Worm (Caenorhabditis elegans): Measurements from ENCODE around the gene Y76B12C.9.
A peak's percentile ranks its signal among the peaks of the same experiment; 100 is the strongest.

The Y76B12C.9 gene

DNA sequence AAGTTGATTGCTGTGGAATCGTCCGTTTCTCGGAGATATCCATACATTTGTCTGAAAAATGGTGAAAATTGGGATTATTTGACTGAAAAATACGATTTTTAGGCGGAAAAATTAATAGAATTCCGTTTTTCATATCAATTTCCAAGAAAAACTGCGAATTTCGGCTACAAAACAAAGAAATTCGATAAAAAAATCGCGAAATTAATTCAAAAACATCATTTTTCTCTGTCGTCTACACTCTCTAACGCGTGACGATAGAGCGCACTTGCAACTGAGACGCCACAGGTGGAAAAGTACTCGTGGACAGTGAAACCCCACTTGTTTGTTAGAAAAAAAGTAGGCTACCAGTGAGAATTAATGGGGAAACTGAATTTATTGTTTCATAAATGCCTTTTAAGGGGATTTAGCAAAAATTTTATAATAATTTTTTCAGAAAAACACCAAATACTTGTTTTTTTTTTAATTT lies 3.9 kb downstream of the Y76B12C.9 start, which contains the start of gene cpsf-1 (continued):
- TF ChIP-seq fkh-6 (tag; optimal IDR thresholded peaks at IDR 0.05) (peak; percentile 62), hlh-13 (GFP tag; optimal IDR thresholded peaks at IDR 0.05) (no peak), ceh-2 (tag; optimal IDR thresholded peaks at IDR 0.05) (peak; percentile 84), ceh-6 (GFP tag; optimal IDR thresholded peaks at IDR 0.05) (no peak), hlh-15 (tag; optimal IDR thresholded peaks at IDR 0.05) (peak; percentile 5), C08G9.2 (tag; optimal IDR thresholded peaks at IDR 0.05) (peak; percentile 91), nhr-11 (tag; optimal IDR thresholded peaks at IDR 0.05) (no peak), tbx-7 (tag; optimal IDR thresholded peaks at IDR 0.05) (peak; percentile 80), ama-1 (optimal IDR thresholded peaks at IDR 0.05) (no peak), rnt-1 (tag; optimal IDR thresholded peaks at IDR 0.05) (peak; percentile 83), elt-4 (tag; optimal IDR thresholded peaks at IDR 0.05) (no peak), pat-9 (tag; optimal IDR thresholded peaks at IDR 0.05) (no peak), ceh-34 (tag; optimal IDR thresholded peaks at IDR 0.05) (peak; percentile 65), dmd-4 (tag; optimal IDR thresholded peaks at IDR 0.05; ENCODE audit: borderline replicate concordance) (peak; percentile 69), lim-6 (tag; optimal IDR thresholded peaks at IDR 0.05) (peak; percentile 80), unc-42 (tag; optimal IDR thresholded peaks at IDR 0.05) (peak; percentile 76), ceh-22 (tag; optimal IDR thresholded peaks at IDR 0.05) (no peak), C38D4.7 (GFP tag; optimal IDR thresholded peaks at IDR 0.05) (no peak), unc-55 (GFP tag; optimal IDR thresholded peaks at IDR 0.05) (peak; percentile 50), elt-2 (tag; optimal IDR thresholded peaks at IDR 0.05) (peak; percentile 73), ref-2 (tag; optimal IDR thresholded peaks at IDR 0.05) (no peak), fkh-10 (GFP tag; optimal IDR thresholded peaks at IDR 0.05) (no peak), ttx-3 (tag; optimal IDR thresholded peaks at IDR 0.05) (peak; percentile 45), ztf-16 (tag; optimal IDR thresholded peaks at IDR 0.05) (peak; percentile 59), F13H6.1 (tag; optimal IDR thresholded peaks at IDR 0.05) (peak; percentile 78), pros-1 (tag; optimal IDR thresholded peaks at IDR 0.05) (no peak)

DNA sequence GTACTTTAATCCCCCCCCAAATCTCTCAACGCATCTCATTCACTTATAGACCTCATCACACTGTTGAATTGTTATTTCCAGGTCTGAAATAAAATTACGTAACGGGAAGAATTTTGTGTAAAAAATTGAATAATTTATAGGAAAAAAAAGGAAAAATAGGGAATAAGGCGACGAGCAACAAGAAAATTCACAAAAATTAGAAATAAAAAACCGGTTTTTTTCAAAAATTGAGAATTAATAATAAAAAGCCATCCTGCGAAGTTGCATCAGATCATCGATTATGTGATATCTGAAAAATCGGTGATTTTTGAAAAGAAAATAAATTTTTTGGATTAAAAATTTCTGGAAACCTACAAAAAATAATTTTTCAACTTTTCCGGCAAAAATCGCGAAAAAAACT lies 28.0 kb downstream of the Y76B12C.9 start:
- TF ChIP-seq sdc-2 (tag; optimal IDR thresholded peaks at IDR 0.05) (no peak), ceh-31 (tag; optimal IDR thresholded peaks at IDR 0.05) (no peak)

DNA sequence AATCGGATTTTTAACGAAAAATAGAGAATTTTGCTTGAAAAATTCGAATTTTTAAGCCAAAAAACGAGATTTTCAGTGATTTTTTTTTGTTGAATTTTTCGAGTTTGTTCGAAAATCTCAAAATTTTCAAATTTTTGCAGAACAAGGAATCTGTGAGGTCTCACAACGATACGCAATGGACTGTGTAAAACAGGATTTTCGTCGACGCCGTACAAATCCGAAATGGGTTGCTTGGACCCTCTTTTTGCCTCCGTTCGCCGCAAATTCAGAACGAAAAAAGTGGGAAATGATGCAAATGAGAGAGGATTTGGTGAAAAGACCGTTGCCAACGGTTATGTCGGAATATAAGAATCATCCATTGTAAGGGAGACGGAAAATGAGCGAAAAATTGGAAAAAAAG lies 34.6 kb downstream of the Y76B12C.9 start:
- no peak for TF ChIP-seq fax-1 (tag; optimal IDR thresholded peaks at IDR 0.05)
- TF ChIP-seq ceh-30 (tag; optimal IDR thresholded peaks at IDR 0.05), result no peak
- no peak for TF ChIP-seq sox-4 (tag; optimal IDR thresholded peaks at IDR 0.05)
- no peak for TF ChIP-seq C38D4.7 (GFP tag; optimal IDR thresholded peaks at IDR 0.05)
- TF ChIP-seq dve-1 (tag; optimal IDR thresholded peaks at IDR 0.05), result no peak
- no peak for TF ChIP-seq nfya-1 (tag; optimal IDR thresholded peaks at IDR 0.05)
- no peak for TF ChIP-seq pqm-1 (tag; optimal IDR thresholded peaks at IDR 0.05)
- no peak for TF ChIP-seq ref-2 (tag; optimal IDR thresholded peaks at IDR 0.05)
- no peak for TF ChIP-seq nhr-232 (tag; optimal IDR thresholded peaks at IDR 0.05)
- TF ChIP-seq unc-86 (tag; optimal IDR thresholded peaks at IDR 0.05), result no peak
- TF ChIP-seq che-1 (tag; optimal IDR thresholded peaks at IDR 0.05), result no peak
- TF ChIP-seq elt-4 (tag; optimal IDR thresholded peaks at IDR 0.05), result no peak
- TF ChIP-seq odd-2 (tag; optimal IDR thresholded peaks at IDR 0.05), result no peak
- TF ChIP-seq sdc-2 (tag; optimal IDR thresholded peaks at IDR 0.05), result no peak
- TF ChIP-seq K09A11.1 (tag; optimal IDR thresholded peaks at IDR 0.05; ENCODE audit: insufficient read depth), result no peak
- no peak for TF ChIP-seq ztf-16 (tag; optimal IDR thresholded peaks at IDR 0.05)
- TF ChIP-seq ahr-1 (tag; optimal IDR thresholded peaks at IDR 0.05), result no peak
- TF ChIP-seq ceh-48 (tag; optimal IDR thresholded peaks at IDR 0.05), result no peak
- no peak for TF ChIP-seq hlh-8 (tag; optimal IDR thresholded peaks at IDR 0.05)
- TF ChIP-seq eyg-1 (tag; optimal IDR thresholded peaks at IDR 0.05), result no peak
